Fruit fly (Drosophila melanogaster): ENCODE data around the gene CG6012.

DNA sequence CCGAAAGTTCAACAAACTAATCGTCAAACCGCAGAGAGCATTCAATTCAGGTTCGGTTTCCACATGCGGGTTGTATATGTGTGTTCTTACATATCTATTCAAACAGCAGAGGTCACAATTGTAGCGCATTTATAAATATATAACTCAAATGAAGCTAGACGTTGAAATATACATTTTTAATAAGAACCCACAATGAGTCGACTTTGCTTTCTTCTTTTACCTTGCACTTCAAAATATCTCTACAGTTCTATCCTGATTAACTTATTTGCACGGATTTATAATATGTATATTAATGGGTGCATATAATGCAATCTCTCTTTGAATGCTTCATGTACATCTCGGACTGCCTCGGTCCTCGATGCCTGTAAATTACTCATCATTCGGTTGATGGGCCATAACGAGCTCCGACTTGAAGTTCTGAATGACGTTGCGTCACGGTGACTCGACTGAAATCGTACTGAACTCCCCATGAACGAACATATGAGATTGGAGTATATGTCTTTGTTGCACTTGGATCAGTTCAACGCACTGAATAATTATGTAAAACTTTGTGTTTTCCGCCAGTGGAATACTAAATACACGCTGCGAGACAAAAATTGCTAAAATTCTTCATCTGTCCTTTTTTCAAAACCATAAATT is 42.8 kb downstream of the CG6012 start:
- TF ChIP-seq OdsH (GFP tag; optimal IDR thresholded peaks at IDR 0.05) (peak; percentile 75), CG10669 (GFP tag; optimal IDR thresholded peaks at IDR 0.05) (peak; percentile 81), achi (GFP tag; optimal IDR thresholded peaks at IDR 0.05) (peak; percentile 73), pdm3 (GFP tag; optimal IDR thresholded peaks at IDR 0.05) (peak; percentile 75), CG8632 (GFP tag; optimal IDR thresholded peaks at IDR 0.05) (peak; percentile 72), salr (GFP tag; optimal IDR thresholded peaks at IDR 0.05) (peak; percentile 30 to 75), net (GFP tag; optimal IDR thresholded peaks at IDR 0.05) (peak; percentile 70), CG32006 (GFP tag; optimal IDR thresholded peaks at IDR 0.05) (peak; percentile 82), CG6808 (GFP tag; optimal IDR thresholded peaks at IDR 0.05) (peak; percentile 42), esn (GFP tag; optimal IDR thresholded peaks at IDR 0.05) (peak; percentile 75), CG6792 (GFP tag; optimal IDR thresholded peaks at IDR 0.05) (peak; percentile 72), Lpt (GFP tag; optimal IDR thresholded peaks at IDR 0.05) (peak; percentile 66)
